Fruit fly (Drosophila melanogaster): ENCODE measurements around the gene CG31524.

CG31524 gene

DNA sequence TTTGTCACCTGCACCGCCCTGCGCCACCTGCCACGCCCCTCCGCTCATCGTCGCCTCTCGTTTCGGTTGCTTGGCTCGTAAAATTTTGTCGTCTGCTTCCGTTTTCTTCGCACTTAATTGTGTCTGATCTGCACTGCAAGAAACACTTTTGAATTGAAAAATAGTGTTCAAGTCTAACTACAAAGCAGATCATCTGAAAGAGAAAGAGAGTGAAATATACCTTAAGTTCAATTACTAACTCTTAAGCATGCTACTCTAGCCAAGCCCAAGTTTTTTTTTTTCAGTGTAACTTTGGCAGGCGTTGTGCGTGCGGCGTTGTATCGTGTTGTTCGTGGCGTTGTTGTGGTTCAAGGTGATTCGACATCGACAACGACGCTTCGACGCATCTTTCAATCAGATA is 26.0 kb upstream of the CG31524 start (continued):
- peak; percentile 91 for TF ChIP-seq Mrtf (GFP tag; IDR thresholded peaks at IDR 0.05)
- TF ChIP-seq Ravus (GFP tag; IDR thresholded peaks at IDR 0.05) = peak; percentile 63
- TF ChIP-seq CG32532 (GFP tag; IDR thresholded peaks at IDR 0.05) = peak; percentile 94
- TF ChIP-seq CG34376 (GFP tag; optimal IDR thresholded peaks at IDR 0.05) = peak; percentile 92
- TF ChIP-seq Dad (GFP tag; optimal IDR thresholded peaks at IDR 0.05) = peak; percentile 93
- TF ChIP-seq ems (GFP tag; optimal IDR thresholded peaks at IDR 0.05) = peak; percentile 94
- TF ChIP-seq NC2α (GFP tag; optimal IDR thresholded peaks at IDR 0.05) = peak; percentile 87
- peak; percentile 92 for TF ChIP-seq CG1647 (GFP tag; optimal IDR thresholded peaks at IDR 0.05)
- TF ChIP-seq Antp (GFP tag; optimal IDR thresholded peaks at IDR 0.05) = peak; percentile 97
- TF ChIP-seq repo (GFP tag; optimal IDR thresholded peaks at IDR 0.05) = peak; percentile 91
- TF ChIP-seq BtbVII (GFP tag; optimal IDR thresholded peaks at IDR 0.05) = peak; percentile 90
- peak; percentile 67; the same call in 1 of the 2 replicates for TF ChIP-seq bowl (GFP tag; IDR thresholded peaks at IDR 0.05)
- TF ChIP-seq Vsx1 (GFP tag; optimal IDR thresholded peaks at IDR 0.05) = peak; percentile 66
- peak; percentile 91 for TF ChIP-seq zfh2 (GFP tag; optimal IDR thresholded peaks at IDR 0.05)
- TF ChIP-seq tll (GFP tag; optimal IDR thresholded peaks at IDR 0.05) = no peak
- no peak for TF ChIP-seq bbx (GFP tag; IDR thresholded peaks at IDR 0.05; ENCODE audit: partially characterized antibody)
- peak; percentile 83 for TF ChIP-seq CG10462 (GFP tag; optimal IDR thresholded peaks at IDR 0.05)
- TF ChIP-seq CG14710 (tag; optimal IDR thresholded peaks at IDR 0.05) = peak; percentile 77
- peak; percentile 63 for TF ChIP-seq CG15696 (tag; optimal IDR thresholded peaks at IDR 0.05)
- peak; percentile 66 for TF ChIP-seq CG4360 (GFP tag; IDR thresholded peaks at IDR 0.05)
- TF ChIP-seq CG4730 (GFP tag; IDR thresholded peaks at IDR 0.05) = peak; percentile 92
- TF ChIP-seq ham (GFP tag; IDR thresholded peaks at IDR 0.05) = peak; percentile 83
- TF ChIP-seq Blimp-1 (GFP tag; optimal IDR thresholded peaks at IDR 0.05) = peak; percentile 89
- peak; percentile 93 for TF ChIP-seq B-H2 (GFP tag; optimal IDR thresholded peaks at IDR 0.05)
- TF ChIP-seq sc (optimal IDR thresholded peaks at IDR 0.05) = no peak
- TF ChIP-seq sc (GFP tag; optimal IDR thresholded peaks at IDR 0.05) = peak; percentile 73
- TF ChIP-seq Dfd (GFP tag; optimal IDR thresholded peaks at IDR 0.05) = no peak
- TF ChIP-seq ase (GFP tag; IDR thresholded peaks at IDR 0.05) = peak; percentile 88
- TF ChIP-seq CG16779 (GFP tag; IDR thresholded peaks at IDR 0.05) = peak; percentile 88
- TF ChIP-seq CG18011 (GFP tag; optimal IDR thresholded peaks at IDR 0.05) = peak; percentile 69
- peak; percentile 97 for TF ChIP-seq ind (GFP tag; optimal IDR thresholded peaks at IDR 0.05)
- peak; percentile 94 for TF ChIP-seq CG10366 (GFP tag; IDR thresholded peaks at IDR 0.05)
- TF ChIP-seq Rfx (GFP tag; IDR thresholded peaks at IDR 0.05) = peak; percentile 96
- peak; percentile 89 for TF ChIP-seq CG12219 (GFP tag; optimal IDR thresholded peaks at IDR 0.05)
- peak; percentile 87 for TF ChIP-seq CG11695 (GFP tag; IDR thresholded peaks at IDR 0.05)
- TF ChIP-seq CG10274 (GFP tag; optimal IDR thresholded peaks at IDR 0.05) = peak; percentile 82
- TF ChIP-seq oc (tag; optimal IDR thresholded peaks at IDR 0.05) = peak; percentile 86
- peak; percentile 77 for TF ChIP-seq fd64A (GFP tag; optimal IDR thresholded peaks at IDR 0.05)
- TF ChIP-seq br (optimal IDR thresholded peaks at IDR 0.05) = no peak
- TF ChIP-seq CG2116 (GFP tag; optimal IDR thresholded peaks at IDR 0.05) = peak; percentile 58
- peak; percentile 95 for TF ChIP-seq CG17359 (tag; optimal IDR thresholded peaks at IDR 0.05)
- peak; percentile 90 for TF ChIP-seq CG2889 (GFP tag; IDR thresholded peaks at IDR 0.05)
- peak; percentile 87 for TF ChIP-seq CG11085 (GFP tag; IDR thresholded peaks at IDR 0.05)
- peak; percentile 70 for TF ChIP-seq CG8281 (tag; optimal IDR thresholded peaks at IDR 0.05)
- TF ChIP-seq CoRest (tag; optimal IDR thresholded peaks at IDR 0.05) = peak; percentile 92
- peak; percentile 78 for TF ChIP-seq CG6654 (GFP tag; optimal IDR thresholded peaks at IDR 0.05)
- TF ChIP-seq ttk (GFP tag; IDR thresholded peaks at IDR 0.05) = peak; percentile 90
- TF ChIP-seq Pdp1 (GFP tag; optimal IDR thresholded peaks at IDR 0.05) = peak; percentile 93 to 94
- peak; percentile 87 for TF ChIP-seq Atf3 (GFP tag; optimal IDR thresholded peaks at IDR 0.05)
- TF ChIP-seq CG18599 (GFP tag; optimal IDR thresholded peaks at IDR 0.05) = peak; percentile 97
- peak; percentile 81 for TF ChIP-seq gsb-n (tag; optimal IDR thresholded peaks at IDR 0.05)

Measured in whole organism, embryonic.